Fruit fly (Drosophila melanogaster): ENCODE measurements around the gene RpS28b.

DNA sequence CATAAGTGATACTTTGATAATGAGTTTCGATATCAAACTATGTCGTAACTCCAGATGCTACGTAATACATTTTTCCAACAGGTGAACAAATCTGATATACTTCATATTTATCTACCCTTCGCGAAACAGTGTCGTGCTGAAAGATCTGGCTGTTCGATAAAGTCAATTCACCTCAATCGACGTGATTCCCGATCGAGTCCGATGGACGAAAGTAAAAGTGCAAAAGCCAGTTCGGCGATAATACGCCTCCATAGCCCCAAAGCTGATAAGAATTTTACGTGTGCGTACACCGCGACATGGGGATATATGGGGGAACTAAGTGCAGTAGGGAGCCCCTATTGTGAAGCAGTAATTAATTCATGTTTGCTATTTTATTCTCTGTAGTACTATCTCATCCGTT lies 43.7 kb downstream of the RpS28b start:
- TF ChIP-seq CG8478 (optimal IDR thresholded peaks at IDR 0.05) (no peak), CTCF (optimal IDR thresholded peaks at IDR 0.05) (no peak)

Measured in S2 (cell line).